Fruit fly (Drosophila melanogaster): ENCODE data around the gene CG13071.

The CG13071 gene

dm6 chr3L:16265000-16265399 lies 2.5 kb downstream of the CG13071 start, which contains the start of the genes CG13051 and CG13069:
TSS of gene CG13051 (minus strand) at chr3L:16265100.
TSS of gene CG13069 (plus strand) at chr3L:16265385.
- TF ChIP-seq EcR (GFP tag; optimal IDR thresholded peaks at IDR 0.05) (no peak), gl (tag; optimal IDR thresholded peaks at IDR 0.05) (no peak), CG8301 (tag; optimal IDR thresholded peaks at IDR 0.05) (no peak), CG17806 (tag; optimal IDR thresholded peaks at IDR 0.05) (no peak), rn (GFP tag; IDR thresholded peaks at IDR 0.05) (no peak)

- TF ChIP-seq CG17806 (tag; optimal IDR thresholded peaks at IDR 0.05) (peak; percentile 57), CG12605 (GFP tag; IDR thresholded peaks at IDR 0.05) (no peak), Ets98B (GFP tag; IDR thresholded peaks at IDR 0.05) (no peak), CG9948 (tag; optimal IDR thresholded peaks at IDR 0.05) (peak; percentile 53), CG32121 (GFP tag; IDR thresholded peaks at IDR 0.05) (no peak), Pif1B (GFP tag; optimal IDR thresholded peaks at IDR 0.05) (peak; percentile 10), CG8301 (tag; optimal IDR thresholded peaks at IDR 0.05) (peak; percentile 45), EcR (GFP tag; optimal IDR thresholded peaks at IDR 0.05) (no peak), CG34367 (tag; optimal IDR thresholded peaks at IDR 0.05) (peak; percentile 45), CG10348 (GFP tag; IDR thresholded peaks at IDR 0.05) (no peak), CG14655 (GFP tag; optimal IDR thresholded peaks at IDR 0.05) (peak; percentile 65), gl (tag; optimal IDR thresholded peaks at IDR 0.05) (peak; percentile 12), Pif1A (GFP tag; optimal IDR thresholded peaks at IDR 0.05) (peak; percentile 22), CG4496 (GFP tag; IDR thresholded peaks at IDR 0.05) (no peak; the same call in 2 of the 3 replicates), Snoo (tag; optimal IDR thresholded peaks at IDR 0.05) (no peak), fd96Ca (GFP tag; IDR thresholded peaks at IDR 0.05) (no peak), CG8159 (tag; optimal IDR thresholded peaks at IDR 0.05) (peak; percentile 75), CG13204 (GFP tag; optimal IDR thresholded peaks at IDR 0.05) (no peak), D1 (tag; optimal IDR thresholded peaks at IDR 0.05) (no peak), rn (GFP tag; IDR thresholded peaks at IDR 0.05) (no peak), CG15710 (tag; optimal IDR thresholded peaks at IDR 0.05) (peak; percentile 73)
Observed at dm6 chr3L:16268106-16268733, 5.7 kb downstream of the CG13071 start, which contains the start of gene CG4950. TSS of gene CG4950 (minus strand) at chr3L:16268156.

dm6 chr3L:16269092-16269491 lies 6.6 kb downstream of the CG13071 start, which contains the start of gene CG13068:
TSS of gene CG13068 (plus strand) at chr3L:16269392.
- TF ChIP-seq CG10348 (GFP tag; IDR thresholded peaks at IDR 0.05): no peak
- no peak for TF ChIP-seq CG8301 (tag; optimal IDR thresholded peaks at IDR 0.05)
- TF ChIP-seq CG32121 (GFP tag; IDR thresholded peaks at IDR 0.05): no peak
- TF ChIP-seq EcR (GFP tag; optimal IDR thresholded peaks at IDR 0.05): no peak
- no peak for TF ChIP-seq Ets98B (GFP tag; IDR thresholded peaks at IDR 0.05)
- TF ChIP-seq CG14655 (GFP tag; optimal IDR thresholded peaks at IDR 0.05): no peak
- TF ChIP-seq CG17806 (tag; optimal IDR thresholded peaks at IDR 0.05): no peak
- TF ChIP-seq CG34367 (tag; optimal IDR thresholded peaks at IDR 0.05): no peak
- TF ChIP-seq D1 (tag; optimal IDR thresholded peaks at IDR 0.05): no peak

- no peak for TF ChIP-seq fd96Ca (GFP tag; IDR thresholded peaks at IDR 0.05)
- no peak for TF ChIP-seq CG8301 (tag; optimal IDR thresholded peaks at IDR 0.05)
- no peak for TF ChIP-seq CG34367 (tag; optimal IDR thresholded peaks at IDR 0.05)
- TF ChIP-seq Snoo (tag; optimal IDR thresholded peaks at IDR 0.05): no peak
Observed at dm6 chr3L:16270802-16271332, 8.3 kb downstream of the CG13071 start, which contains the start of the genes CG34248 and CG13067. TSS of gene CG34248 (minus strand) at chr3L:16270902. TSS of gene CG13067 (plus strand) at chr3L:16271282.

dm6 chr3L:16272338-16272959 lies 9.9 kb downstream of the CG13071 start, which contains the start of gene CG13066:
TSS of gene CG13066 (plus strand) at chr3L:16272909.
- TF ChIP-seq Pif1B (GFP tag; optimal IDR thresholded peaks at IDR 0.05) (no peak), CG13204 (GFP tag; optimal IDR thresholded peaks at IDR 0.05) (no peak), CG10348 (GFP tag; IDR thresholded peaks at IDR 0.05) (no peak), D1 (tag; optimal IDR thresholded peaks at IDR 0.05) (no peak), Pif1A (GFP tag; optimal IDR thresholded peaks at IDR 0.05) (no peak), CG32121 (GFP tag; IDR thresholded peaks at IDR 0.05) (no peak), EcR (GFP tag; optimal IDR thresholded peaks at IDR 0.05) (peak; percentile 13)

- TF ChIP-seq EcR (GFP tag; optimal IDR thresholded peaks at IDR 0.05) (peak; percentile 75), rn (GFP tag; IDR thresholded peaks at IDR 0.05) (no peak), CG15710 (tag; optimal IDR thresholded peaks at IDR 0.05) (peak; percentile 41), CG17806 (tag; optimal IDR thresholded peaks at IDR 0.05) (peak; percentile 39), CG14655 (GFP tag; optimal IDR thresholded peaks at IDR 0.05) (peak; percentile 41), CG32121 (GFP tag; IDR thresholded peaks at IDR 0.05) (no peak), fd96Ca (GFP tag; IDR thresholded peaks at IDR 0.05) (no peak), Snoo (tag; optimal IDR thresholded peaks at IDR 0.05) (no peak), CG8159 (tag; optimal IDR thresholded peaks at IDR 0.05) (peak; percentile 63), CG34367 (tag; optimal IDR thresholded peaks at IDR 0.05) (peak; percentile 20), CG9948 (tag; optimal IDR thresholded peaks at IDR 0.05) (peak; percentile 49)
Observed at dm6 chr3L:16275391-16276017, 13.0 kb downstream of the CG13071 start.
